Worm (Caenorhabditis elegans) whole organism, L4 larva: ENCODE data around the gene D2023.1.

Source experiments
- ama-1 ChIP-seq: fragments of 150-350 bp; optimal IDR thresholded peaks from 2 replicates; lab custom pipeline; 2014; ENCODE audit warnings: inconsistent platforms, mixed read lengths
- ceh-82 ChIP-seq: sonication (generic microtip); optimal IDR thresholded peaks from 2 replicates; lab custom pipeline; 2017; ENCODE audit warnings: missing biosample characterization, missing genetic modification characterization
- dpl-1 ChIP-seq: fragments of 150-350 bp; optimal IDR thresholded peaks from 2 replicates; lab custom pipeline; 2014; ENCODE audit warnings: missing biosample characterization, missing genetic modification reagents, missing genetic modification characterization
- egl-27 ChIP-seq: sonication (generic microtip); optimal IDR thresholded peaks from 3 replicates; lab custom pipeline; 2017; ENCODE audit warnings: missing biosample characterization, missing genetic modification reagents, missing genetic modification characterization
- lin-39 ChIP-seq: fragments of 150-350 bp; optimal IDR thresholded peaks from 2 replicates; lab custom pipeline; 2014; ENCODE audit warnings: missing biosample characterization, missing genetic modification reagents, missing genetic modification characterization
- mdl-1 ChIP-seq, 2 experiments: fragments of 150-350 bp in 1 of 2; sonication (generic microtip) in 1 of 2; optimal IDR thresholded peaks; 2 replicates each; lab custom pipeline; 2014 to 2017; ENCODE audit warnings: missing biosample characterization in 2 of 2, missing genetic modification characterization in 2 of 2
- mes-2 ChIP-seq: sonication (generic microtip); optimal IDR thresholded peaks from 2 replicates; lab custom pipeline; 2016; ENCODE audit warnings: missing genotype, mild to moderate bottlenecking, missing genetic modification characterization, missing compliant biosample characterization; ENCODE audit not compliant: poor library complexity, severe bottlenecking
- nhr-76 ChIP-seq: fragments of 150-350 bp; optimal IDR thresholded peaks from 2 replicates; lab custom pipeline; 2014; ENCODE audit warnings: missing biosample characterization, missing genetic modification characterization
- pha-4 ChIP-seq, 2 experiments: fragments of 150-350 bp in 1 of 2; fragments of 200-800 bp in 1 of 2; sonication (Bioruptor generic) in 1 of 2; IDR thresholded peaks in 1 of 2; optimal IDR thresholded peaks in 1 of 2; 2 replicates each; pipeline versions ENCODE4 v1.3.6 to Lab custom; 2014 to 2022; ENCODE audit warnings: missing genetic modification characterization in 2 of 2, missing genetic modification reagents in 2 of 2, missing biosample characterization in 1 of 2, missing compliant biosample characterization in 1 of 2
- set-16 ChIP-seq: fragments of 200-800 bp; sonication (Bioruptor generic); IDR thresholded peaks from 2 replicates; pipeline ENCODE4 v1.3.6; 2022; ENCODE audit warnings: missing genetic modification reagents, missing genetic modification characterization, missing compliant biosample characterization
- skn-1 ChIP-seq: fragments of 150-350 bp; optimal IDR thresholded peaks from 2 replicates; lab custom pipeline; 2014; ENCODE audit warnings: missing biosample characterization, missing genetic modification characterization
- unc-62 ChIP-seq, 3 experiments: fragments of 150-350 bp in 1 of 3; sonication (generic microtip); optimal IDR thresholded peaks in 2 of 3; peaks in 1 of 3; 1 replicate in 1 of 3; 2 replicates in 2 of 3; lab custom pipeline; 2014 to 2017; ENCODE audit warnings: missing biosample characterization in 3 of 3, missing genetic modification characterization in 3 of 3, missing genetic modification reagents in 3 of 3, missing genotype in 1 of 3
- zip-2 ChIP-seq: fragments of 150-350 bp; optimal IDR thresholded peaks from 2 replicates; lab custom pipeline; 2014; ENCODE audit warnings: missing biosample characterization, missing genetic modification characterization
- ztf-11 ChIP-seq: fragments of 150-350 bp; optimal IDR thresholded peaks from 2 replicates; lab custom pipeline; 2014; ENCODE audit warnings: missing biosample characterization, missing genetic modification characterization

- TF ChIP-seq set-16 (GFP tag; lab: Robert Waterston, UW), result no peak
- no peak for TF ChIP-seq zip-2 (tag; lab: Kevin White, UChicago)
- no peak for TF ChIP-seq ceh-82 (tag; lab: Kevin White, UChicago)
- TF ChIP-seq ztf-11 (tag; lab: Kevin White, UChicago), result no peak
- TF ChIP-seq nhr-76 (tag; lab: Kevin White, UChicago), result no peak
- TF ChIP-seq pha-4 (GFP tag; IDR thresholded peaks at IDR 0.05; lab: Robert Waterston, UW), result no peak
- no peak for TF ChIP-seq pha-4 (tag; optimal IDR thresholded peaks at IDR 0.05; lab: Kevin White, UChicago)
- TF ChIP-seq mdl-1 (tag; optimal IDR thresholded peaks at IDR 0.05; lab: Kevin White, UChicago), result no peak
- no peak for TF ChIP-seq mes-2 (tag; lab: Kevin White, UChicago)
- TF ChIP-seq lin-39 (tag; lab: Kevin White, UChicago), result no peak
- TF ChIP-seq dpl-1 (GFP tag; lab: Kevin White, UChicago), result no peak
- peak in 1 of 2 experiments; percentile 51 for TF ChIP-seq unc-62 (GFP tag; optimal IDR thresholded peaks at IDR 0.05 in 1 of 2; lab: Kevin White, UChicago)
- no peak for TF ChIP-seq unc-62 (tag; optimal IDR thresholded peaks at IDR 0.05; lab: Kevin White, UChicago)
- no peak for TF ChIP-seq ama-1 (lab: Kevin White, UChicago)
- TF ChIP-seq skn-1 (tag; lab: Kevin White, UChicago), result no peak
- TF ChIP-seq egl-27, result no peak
Observed at ce11 chrV:11767028-11767427, 22.3 kb upstream of the D2023.1 start, which contains the start of gene sel-11.
